Worm (Caenorhabditis elegans): ENCODE data around the gene mlc-3.

The mlc-3 gene

ce11 chrIII:5550844-5551243 lies 14.0 kb upstream of the mlc-3 start:
- TF ChIP-seq aly-2 (tag; optimal IDR thresholded peaks at IDR 0.05), result no peak
- peak; percentile 46 for TF ChIP-seq ztf-4 (tag; optimal IDR thresholded peaks at IDR 0.05)
- no peak for TF ChIP-seq unc-55 (GFP tag; optimal IDR thresholded peaks at IDR 0.05)
- TF ChIP-seq crh-2 (tag; optimal IDR thresholded peaks at IDR 0.05), result peak; percentile 8
- peak; percentile 31 for TF ChIP-seq lin-13 (GFP tag; optimal IDR thresholded peaks at IDR 0.05)
- no peak for TF ChIP-seq mdl-1 (tag; optimal IDR thresholded peaks at IDR 0.05)
- TF ChIP-seq ama-1 (optimal IDR thresholded peaks at IDR 0.05), result peak; percentile 79
- peak; percentile 26 for TF ChIP-seq nhr-129 (tag; optimal IDR thresholded peaks at IDR 0.05)
- peak in 1 of 2 experiments; percentile 19 for TF ChIP-seq lsy-2 (tag; optimal IDR thresholded peaks at IDR 0.05)
- TF ChIP-seq sma-3 (GFP tag; optimal IDR thresholded peaks at IDR 0.05), result peak; percentile 24

ce11 chrIII:5552072-5552667 lies 12.7 kb upstream of the mlc-3 start, which contains the start of gene F09F7.6:
Gene F09F7.6 (minus strand): TSS chrIII:5552135.
- peak; percentile 51 for TF ChIP-seq fos-1 (tag; optimal IDR thresholded peaks at IDR 0.05)
- no peak for TF ChIP-seq R02D3.7 (tag; optimal IDR thresholded peaks at IDR 0.05)
- TF ChIP-seq egl-27 (tag; optimal IDR thresholded peaks at IDR 0.05), result no peak
- peak in 1 of 2 experiments; percentile 74 for TF ChIP-seq lsy-2 (tag; optimal IDR thresholded peaks at IDR 0.05)
- TF ChIP-seq Y55F3AM.14 (GFP tag; optimal IDR thresholded peaks at IDR 0.05), result no peak
- peak; percentile 65 to 68 for TF ChIP-seq mdl-1 (tag; optimal IDR thresholded peaks at IDR 0.05)
- no peak for TF ChIP-seq elt-3 (tag; optimal IDR thresholded peaks at IDR 0.05)
- TF ChIP-seq nhr-11 (tag; optimal IDR thresholded peaks at IDR 0.05), result no peak
- peak; percentile 82 for TF ChIP-seq sma-3 (GFP tag; optimal IDR thresholded peaks at IDR 0.05)
- peak; percentile 15 for TF ChIP-seq ama-1 (optimal IDR thresholded peaks at IDR 0.05)
- TF ChIP-seq ceh-16 (tag; optimal IDR thresholded peaks at IDR 0.05), result no peak
- peak; percentile 95 for TF ChIP-seq sma-9 (GFP tag; optimal IDR thresholded peaks at IDR 0.05)
- TF ChIP-seq sma-9 (tag; optimal IDR thresholded peaks at IDR 0.05), result peak; percentile 36
- no peak for TF ChIP-seq zag-1 (tag; optimal IDR thresholded peaks at IDR 0.05)
- TF ChIP-seq mbf-1 (tag; optimal IDR thresholded peaks at IDR 0.05), result no peak
- no peak for TF ChIP-seq lin-39 (tag; optimal IDR thresholded peaks at IDR 0.05)
- no peak for TF ChIP-seq ztf-11 (tag; optimal IDR thresholded peaks at IDR 0.05)
- peak; percentile 60 for TF ChIP-seq gmeb-1 (tag; optimal IDR thresholded peaks at IDR 0.05)
- no peak for TF ChIP-seq peb-1 (tag; optimal IDR thresholded peaks at IDR 0.05)
- peak; percentile 79 for TF ChIP-seq nhr-25 (tag; optimal IDR thresholded peaks at IDR 0.05)
- no peak for TF ChIP-seq ZK546.5 (tag; optimal IDR thresholded peaks at IDR 0.05)
- no peak for TF ChIP-seq lin-13 (GFP tag; optimal IDR thresholded peaks at IDR 0.05)
- no peak for TF ChIP-seq nhr-6 (tag; optimal IDR thresholded peaks at IDR 0.05)
- TF ChIP-seq unc-39 (tag; optimal IDR thresholded peaks at IDR 0.05), result no peak
- no peak for TF ChIP-seq alr-1 (tag; optimal IDR thresholded peaks at IDR 0.05)
- TF ChIP-seq elt-1 (tag; optimal IDR thresholded peaks at IDR 0.05), result peak; percentile 40
- TF ChIP-seq snpc-4 (tag; optimal IDR thresholded peaks at IDR 0.05), result no peak
- TF ChIP-seq ztf-1 (GFP tag; conservative IDR thresholded peaks at IDR 0.05), result no peak
- TF ChIP-seq unc-55 (GFP tag; optimal IDR thresholded peaks at IDR 0.05), result no peak
- peak; percentile 91 for TF ChIP-seq nhr-129 (tag; optimal IDR thresholded peaks at IDR 0.05)
- no peak for TF ChIP-seq nhr-10 (tag; optimal IDR thresholded peaks at IDR 0.05)
- TF ChIP-seq crh-2 (tag; optimal IDR thresholded peaks at IDR 0.05), result peak; percentile 78
- TF ChIP-seq nhr-237 (tag; optimal IDR thresholded peaks at IDR 0.05), result no peak
- TF ChIP-seq nhr-21 (tag; optimal IDR thresholded peaks at IDR 0.05), result peak; percentile 74
- peak; percentile 75 for TF ChIP-seq F13H6.1 (tag; optimal IDR thresholded peaks at IDR 0.05)
- peak; percentile 48 for TF ChIP-seq blmp-1 (tag; optimal IDR thresholded peaks at IDR 0.05; ENCODE audit: insufficient read depth)
- TF ChIP-seq skn-1 (tag; optimal IDR thresholded peaks at IDR 0.05), result no peak
- peak; percentile 65 for TF ChIP-seq C34F6.9 (tag; optimal IDR thresholded peaks at IDR 0.05)
- no peak for TF ChIP-seq aly-2 (tag; optimal IDR thresholded peaks at IDR 0.05)
- peak; percentile 46 for TF ChIP-seq ztf-4 (tag; optimal IDR thresholded peaks at IDR 0.05)

ce11 chrIII:5553098-5553497 lies 11.7 kb upstream of the mlc-3 start:
- TF ChIP-seq mbf-1 (tag; optimal IDR thresholded peaks at IDR 0.05), result no peak
- no peak for TF ChIP-seq peb-1 (tag; optimal IDR thresholded peaks at IDR 0.05)
- TF ChIP-seq ceh-82 (tag; optimal IDR thresholded peaks at IDR 0.05), result no peak
- no peak for TF ChIP-seq ZK546.5 (tag; optimal IDR thresholded peaks at IDR 0.05)
- TF ChIP-seq nhr-25 (tag; optimal IDR thresholded peaks at IDR 0.05), result peak; percentile 62
- no peak for TF ChIP-seq unc-39 (tag; optimal IDR thresholded peaks at IDR 0.05)
- peak; percentile 16 for TF ChIP-seq C34F6.9 (tag; optimal IDR thresholded peaks at IDR 0.05)
- TF ChIP-seq crh-2 (tag; optimal IDR thresholded peaks at IDR 0.05), result peak; percentile 36
- TF ChIP-seq ama-1 (optimal IDR thresholded peaks at IDR 0.05), result peak; percentile 46
